Worm (Caenorhabditis elegans) whole organism, early embryonic: ENCODE measurements around the gene prmt-5.

Experiments
- ceh-36 ChIP-seq: sonication (generic microtip); optimal IDR thresholded peaks from 2 replicates; lab custom pipeline; 2016; ENCODE audit warnings: missing genetic modification characterization, inconsistent platforms, missing compliant biosample characterization
- flt-1 ChIP-seq: fragments of 200-800 bp; sonication (Bioruptor generic); IDR thresholded peaks from 2 replicates; pipeline ENCODE4 v1.3.6; 2022; ENCODE audit warnings: missing genetic modification characterization, missing compliant biosample characterization

DNA sequence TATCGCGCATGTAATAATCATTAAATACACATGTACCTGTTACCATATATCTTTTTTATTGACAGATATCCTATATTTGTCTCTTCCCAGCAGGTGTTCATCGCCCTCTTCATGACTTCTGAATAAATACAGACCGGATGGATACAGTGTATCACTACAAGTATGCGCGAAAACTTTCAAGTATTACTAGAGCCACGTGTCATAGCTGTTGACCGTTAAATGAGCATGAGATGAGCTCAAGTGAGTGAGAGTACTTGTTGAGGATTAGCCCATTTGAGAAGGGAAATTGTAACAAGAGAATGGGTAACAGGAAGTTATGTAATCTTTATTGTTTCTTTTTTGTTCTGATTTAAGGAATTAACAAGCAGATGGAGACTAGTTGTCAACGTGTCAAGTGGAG lies 14.7 kb downstream of the prmt-5 start:
- TF ChIP-seq ceh-36 (tag; lab: Kevin White, UChicago) (no peak), flt-1 (GFP tag; lab: Robert Waterston, UW) (no peak)
